Worm (Caenorhabditis elegans) whole organism, L4/young adult: ENCODE measurements around the gene W10G6.6.
"Not testable (repeated sequence)": the region's sequence is repeated elsewhere in the genome, so short reads cannot be mapped to it uniquely, and the experiment has no call there.

Experiments used
- W03F9.2 ChIP-seq: fragments of 150-350 bp; optimal IDR thresholded peaks from 2 replicates; lab custom pipeline; 2014; ENCODE audit warnings: missing biosample characterization, missing genetic modification characterization
- dao-5 ChIP-seq: sonication (generic microtip); optimal IDR thresholded peaks from 2 replicates; lab custom pipeline; 2016; ENCODE audit warnings: missing genotype, missing genetic modification characterization, moderate library complexity, missing compliant biosample characterization
- him-1 ChIP-seq: sonication (generic microtip); optimal IDR thresholded peaks from 2 replicates; lab custom pipeline; 2016; ENCODE audit warnings: missing genotype, missing genetic modification reagents, missing genetic modification characterization, missing compliant biosample characterization

The W10G6.6 gene

ce11 chrX:16261993-16262392 is 11.4 kb upstream of the W10G6.6 start, which contains the start of gene sgk-1:
sgk-1 (minus strand) TSS chrX:16262122.
- TF ChIP-seq him-1 (tag; lab: Kevin White, UChicago) (no peak), dao-5 (tag; lab: Kevin White, UChicago) (no peak), W03F9.2 (no peak)

- TF ChIP-seq W03F9.2 (no peak), dao-5 (tag; lab: Kevin White, UChicago) (no peak), him-1 (tag; lab: Kevin White, UChicago) (no peak)
Observed at ce11 chrX:16260077-16260476, 9.5 kb upstream of the W10G6.6 start.

ce11 chrX:16258503-16258902 is 7.9 kb upstream of the W10G6.6 start:
- TF ChIP-seq dao-5 (tag; lab: Kevin White, UChicago) (no peak), him-1 (tag; lab: Kevin White, UChicago) (no peak), W03F9.2 (no peak)

ce11 chrX:16244764-16245244 is 5.8 kb downstream of the W10G6.6 start, which contains the start of gene W10G6.1:
W10G6.1 (plus strand) TSS chrX:16245194.
- TF ChIP-seq him-1 (tag; lab: Kevin White, UChicago) = no peak
- TF ChIP-seq dao-5 (tag; lab: Kevin White, UChicago) = no peak
- TF ChIP-seq W03F9.2 = no peak

- TF ChIP-seq W03F9.2 (no peak), dao-5 (tag; lab: Kevin White, UChicago) (no peak), him-1 (tag; lab: Kevin White, UChicago) (no peak)
Observed at ce11 chrX:16243129-16243528, 7.5 kb downstream of the W10G6.6 start.

ce11 chrX:16240626-16241025 is 10.0 kb downstream of the W10G6.6 start:
- no peak for TF ChIP-seq W03F9.2
- TF ChIP-seq dao-5 (tag; lab: Kevin White, UChicago) = no peak
- TF ChIP-seq him-1 (tag; lab: Kevin White, UChicago) = no peak

ce11 chrX:16228622-16229021 is 22.0 kb downstream of the W10G6.6 start, which contains the start of gene F23A7.5:
F23A7.5 (plus strand) TSS chrX:16228922.
- TF ChIP-seq him-1 (tag; lab: Kevin White, UChicago) (no peak), W03F9.2 (no peak), dao-5 (tag; lab: Kevin White, UChicago) (no peak)

ce11 chrX:16219710-16220109 is 30.9 kb downstream of the W10G6.6 start, which contains the start of gene F23A7.3:
F23A7.3 (plus strand) TSS chrX:16220010.
- TF ChIP-seq him-1 (tag; lab: Kevin White, UChicago); dao-5 (tag; lab: Kevin White, UChicago); W03F9.2: not testable (repeated sequence)

- no peak for TF ChIP-seq him-1 (tag; lab: Kevin White, UChicago)
- no peak for TF ChIP-seq dao-5 (tag; lab: Kevin White, UChicago)
- no peak for TF ChIP-seq W03F9.2
Observed at ce11 chrX:16218306-16218705, 32.3 kb downstream of the W10G6.6 start.

ce11 chrX:16217749-16218148 is 32.8 kb downstream of the W10G6.6 start:
- TF ChIP-seq dao-5 (tag; lab: Kevin White, UChicago) (no peak), him-1 (tag; lab: Kevin White, UChicago) (no peak), W03F9.2 (no peak)

- TF ChIP-seq W03F9.2 (no peak), him-1 (tag; lab: Kevin White, UChicago) (no peak), dao-5 (tag; lab: Kevin White, UChicago) (no peak)
Observed at ce11 chrX:16217108-16217507, 33.5 kb downstream of the W10G6.6 start, which contains the start of gene F23A7.1. F23A7.1 (plus strand) TSS chrX:16217408.

ce11 chrX:16213073-16213472 is 37.5 kb downstream of the W10G6.6 start, which contains the start of gene F23A7.8:
F23A7.8 (plus strand) TSS chrX:16213373.
- TF ChIP-seq him-1 (tag; lab: Kevin White, UChicago); W03F9.2; dao-5 (tag; lab: Kevin White, UChicago): not testable (repeated sequence)

ce11 chrX:16212306-16212705 is 38.3 kb downstream of the W10G6.6 start, which contains the start of gene F23A7.4:
F23A7.4 (plus strand) TSS chrX:16212606.
- not testable (repeated sequence) for TF ChIP-seq W03F9.2; dao-5 (tag; lab: Kevin White, UChicago); him-1 (tag; lab: Kevin White, UChicago)

- no peak for TF ChIP-seq him-1 (tag; lab: Kevin White, UChicago)
- no peak for TF ChIP-seq W03F9.2
- no peak for TF ChIP-seq dao-5 (tag; lab: Kevin White, UChicago)
Observed at ce11 chrX:16210518-16210917, 40.1 kb downstream of the W10G6.6 start, which contains the start of gene R11.4. R11.4 (minus strand) TSS chrX:16210618.
